Fruit fly (Drosophila melanogaster) whole organism, embryonic: Measurements from ENCODE around the gene CG14095.
"Not testable (repeated sequence)": the region's sequence is repeated elsewhere in the genome, so short reads cannot be mapped to it uniquely, and the experiment has no call there.

Experiments used
- Abd-B ChIP-seq: fragments of 200-800 bp; sonication (Bioruptor generic); optimal IDR thresholded peaks from 2 replicates; lab custom pipeline; 2018; ENCODE audit warnings: missing biosample characterization, mild to moderate bottlenecking, missing genetic modification characterization, moderate library complexity
- Atf-2 ChIP-seq: fragments of 200-800 bp; sonication (Bioruptor generic); optimal IDR thresholded peaks from 2 replicates; lab custom pipeline; 2016; ENCODE audit warnings: missing biosample characterization, missing genetic modification characterization
- B-H2 ChIP-seq: fragments of 200-800 bp; sonication (Bioruptor generic); optimal IDR thresholded peaks from 2 replicates; lab custom pipeline; 2018; ENCODE audit warnings: missing biosample characterization, mild to moderate bottlenecking, missing genetic modification characterization
- C15 ChIP-seq: fragments of 200-800 bp; sonication (Bioruptor generic); IDR thresholded peaks from 3 replicates; pipeline ENCODE4 v1.3.6; 2022; ENCODE audit warnings: missing biosample characterization, missing genetic modification characterization
- CG10274 ChIP-seq: fragments of 200-800 bp; sonication (Bioruptor generic); optimal IDR thresholded peaks from 3 replicates; lab custom pipeline; 2017; ENCODE audit warnings: missing biosample characterization, mild to moderate bottlenecking, missing genetic modification characterization
- CG10543 ChIP-seq: fragments of 200-800 bp; sonication (Bioruptor generic); optimal IDR thresholded peaks from 3 replicates; lab custom pipeline; 2017; ENCODE audit warnings: missing biosample characterization, mild to moderate bottlenecking, missing genetic modification characterization, moderate library complexity
- CG10565 ChIP-seq: fragments of 200-800 bp; sonication (Bioruptor generic); optimal IDR thresholded peaks from 3 replicates; lab custom pipeline; 2016; ENCODE audit warnings: missing biosample characterization, mild to moderate bottlenecking, missing genetic modification characterization
- CG12104 ChIP-seq: fragments of 200-800 bp; sonication (Bioruptor generic); optimal IDR thresholded peaks from 3 replicates; lab custom pipeline; 2016; ENCODE audit warnings: missing biosample characterization, missing genetic modification characterization
- CG13287 ChIP-seq: fragments of 200-800 bp; sonication (Bioruptor generic); IDR thresholded peaks from 2 replicates; pipeline ENCODE4 v1.3.6; 2022; ENCODE audit warnings: missing biosample characterization, missing genetic modification characterization; ENCODE audit not compliant: partially characterized antibody
- CG13424 ChIP-seq: fragments of 200-800 bp; sonication (Bioruptor generic); optimal IDR thresholded peaks from 2 replicates; lab custom pipeline; 2019; ENCODE audit warnings: missing biosample characterization, mild to moderate bottlenecking, missing genetic modification characterization, moderate library complexity
- CG14050 ChIP-seq: fragments of 200-800 bp; sonication (Bioruptor generic); IDR thresholded peaks from 3 replicates; pipeline ENCODE4 v1.3.6; 2022; ENCODE audit warnings: missing biosample characterization, missing genetic modification characterization
- CG14965 ChIP-seq: fragments of 200-800 bp; sonication (Bioruptor generic); optimal IDR thresholded peaks from 2 replicates; lab custom pipeline; 2016; ENCODE audit warnings: missing biosample characterization, missing genetic modification characterization, borderline replicate concordance
- CG15601 ChIP-seq: fragments of 200-800 bp; sonication (Bioruptor generic); optimal IDR thresholded peaks from 3 replicates; lab custom pipeline; 2019; ENCODE audit warnings: missing biosample characterization, mild to moderate bottlenecking, missing genetic modification characterization, moderate library complexity
- CG31365 ChIP-seq: fragments of 200-800 bp; sonication (Bioruptor generic); optimal IDR thresholded peaks from 2 replicates; lab custom pipeline; 2018; ENCODE audit warnings: missing biosample characterization, mild to moderate bottlenecking, missing genetic modification characterization
- CG4328 ChIP-seq: fragments of 200-800 bp; sonication (Bioruptor generic); optimal IDR thresholded peaks from 3 replicates; lab custom pipeline; 2017; ENCODE audit warnings: missing biosample characterization, missing genetic modification reagents, missing genetic modification characterization
- CG4424 ChIP-seq: fragments of 200-800 bp; sonication (Bioruptor generic); optimal IDR thresholded peaks from 3 replicates; lab custom pipeline; 2016; ENCODE audit warnings: missing biosample characterization, missing genetic modification characterization
- CG4854 ChIP-seq: fragments of 200-800 bp; sonication (Bioruptor generic); optimal IDR thresholded peaks from 2 replicates; lab custom pipeline; 2016; ENCODE audit warnings: missing biosample characterization, missing genetic modification characterization, inconsistent platforms
- CG5953 ChIP-seq: fragments of 200-800 bp; sonication (Bioruptor generic); IDR thresholded peaks from 2 replicates; pipeline ENCODE4 v1.3.6; 2022; ENCODE audit warnings: missing biosample characterization, missing genetic modification characterization
- CG7357 ChIP-seq: fragments of 200-800 bp; sonication (Bioruptor generic); IDR thresholded peaks from 3 replicates; pipeline ENCODE4 v1.3.6; 2022; ENCODE audit warnings: missing biosample characterization, missing genetic modification characterization
- CG8290 ChIP-seq, 3 experiments: fragments of 200-800 bp; sonication (Bioruptor generic); optimal IDR thresholded peaks; 2 replicates each; lab custom pipeline; 2016 to 2019; ENCODE audit warnings: missing biosample characterization in 3 of 3, missing genetic modification characterization in 3 of 3, mild to moderate bottlenecking in 2 of 3, moderate library complexity in 1 of 3
- CG9817 ChIP-seq: fragments of 200-800 bp; sonication (Bioruptor generic); optimal IDR thresholded peaks from 2 replicates; lab custom pipeline; 2018; ENCODE audit warnings: missing biosample characterization, mild to moderate bottlenecking, missing genetic modification characterization, moderate library complexity
- CG9932 ChIP-seq: fragments of 200-800 bp; sonication (Bioruptor generic); IDR thresholded peaks from 2 replicates; pipeline ENCODE4 v1.3.6; 2022; ENCODE audit warnings: missing biosample characterization, missing genetic modification characterization
- Dbx ChIP-seq: fragments of 200-800 bp; sonication (Bioruptor generic); IDR thresholded peaks from 3 replicates; pipeline ENCODE4 v1.3.6; 2022; ENCODE audit warnings: missing biosample characterization, missing genetic modification characterization
- Doc3 ChIP-seq: fragments of 200-800 bp; sonication (Bioruptor generic); IDR thresholded peaks from 3 replicates; pipeline ENCODE4 v1.3.6; 2022; ENCODE audit warnings: missing biosample characterization, missing genetic modification characterization; ENCODE audit not compliant: partially characterized antibody
- Drgx ChIP-seq: fragments of 200-800 bp; sonication (Bioruptor generic); IDR thresholded peaks from 2 replicates; pipeline ENCODE4 v1.3.6; 2022; ENCODE audit warnings: missing biosample characterization, missing genetic modification characterization
- Ets65A ChIP-seq: fragments of 200-800 bp; sonication (Bioruptor generic); peaks from one replicate; lab custom pipeline; 2016; ENCODE audit warnings: missing biosample characterization, missing genetic modification characterization
- Gsc ChIP-seq: fragments of 200-800 bp; sonication (Bioruptor generic); IDR thresholded peaks from 2 replicates; pipeline ENCODE4 v1.3.6; 2022; ENCODE audit warnings: missing biosample characterization, missing genetic modification characterization
- Gug ChIP-seq: fragments of 200-800 bp; sonication (Bioruptor generic); IDR thresholded peaks from 4 replicates; pipeline ENCODE4 v1.3.6; 2022; ENCODE audit warnings: missing biosample characterization, missing genetic modification characterization
- NFAT ChIP-seq: fragments of 200-800 bp; sonication (Bioruptor generic); IDR thresholded peaks from 2 replicates; pipeline ENCODE4 v1.3.6; 2022; ENCODE audit warnings: missing biosample characterization, missing genetic modification characterization
- Oaz ChIP-seq: fragments of 200-800 bp; sonication (Bioruptor generic); IDR thresholded peaks from 2 replicates; pipeline ENCODE4 v1.3.6; 2022; ENCODE audit warnings: missing biosample characterization, missing genetic modification characterization
- Opbp ChIP-seq: fragments of 200-800 bp; sonication (Bioruptor generic); IDR thresholded peaks from 3 replicates; pipeline ENCODE4 v1.3.6; 2022; ENCODE audit warnings: missing biosample characterization, missing genetic modification characterization; ENCODE audit not compliant: partially characterized antibody
- Sox102F ChIP-seq: fragments of 200-800 bp; sonication (Bioruptor generic); optimal IDR thresholded peaks from 2 replicates; lab custom pipeline; 2018; ENCODE audit warnings: missing biosample characterization, mild to moderate bottlenecking, missing genetic modification characterization, moderate library complexity
- Taf1 ChIP-seq: fragments of 200-800 bp; sonication (Bioruptor generic); IDR thresholded peaks from 2 replicates; pipeline ENCODE4 v1.3.6; 2022; ENCODE audit warnings: missing biosample characterization, missing genetic modification characterization
- abd-A ChIP-seq: fragments of 200-800 bp; sonication (Bioruptor generic); optimal IDR thresholded peaks from 3 replicates; lab custom pipeline; 2019; ENCODE audit warnings: missing biosample characterization, mild to moderate bottlenecking, missing genetic modification characterization, moderate library complexity
- al ChIP-seq: fragments of 200-800 bp; sonication (Bioruptor generic); IDR thresholded peaks from 2 replicates; pipeline ENCODE4 v1.3.6; 2022; ENCODE audit warnings: missing biosample characterization, missing genetic modification characterization
- ap ChIP-seq: fragments of 200-800 bp; sonication (Bioruptor generic); IDR thresholded peaks from 2 replicates; pipeline ENCODE4 v1.3.6; 2022; ENCODE audit warnings: missing biosample characterization, missing genetic modification characterization
- cas ChIP-seq: fragments of 200-800 bp; sonication (Bioruptor generic); IDR thresholded peaks from 2 replicates; pipeline ENCODE4 v1.3.6; 2022; ENCODE audit warnings: missing biosample characterization, missing genetic modification characterization
- chn ChIP-seq: fragments of 200-800 bp; sonication (Bioruptor generic); optimal IDR thresholded peaks from 2 replicates; lab custom pipeline; 2016; ENCODE audit warnings: missing biosample characterization, missing genetic modification characterization
- corto ChIP-seq: fragments of 200-800 bp; sonication (Bioruptor generic); optimal IDR thresholded peaks from 2 replicates; lab custom pipeline; 2016; ENCODE audit warnings: missing biosample characterization, mild to moderate bottlenecking, missing genetic modification characterization, moderate library complexity
- croc ChIP-seq: fragments of 200-800 bp; sonication (Bioruptor generic); conservative IDR thresholded peaks from 3 replicates; pipeline ENCODE4 v1.3.6; 2022; ENCODE audit warnings: missing biosample characterization, missing genetic modification characterization
- gt ChIP-seq: fragments of 200-800 bp; sonication (Bioruptor generic); IDR thresholded peaks from 2 replicates; pipeline ENCODE4 v1.3.6; 2022; ENCODE audit warnings: missing biosample characterization, missing genetic modification characterization
- kni ChIP-seq: fragments of 200-800 bp; sonication (Bioruptor generic); optimal IDR thresholded peaks from 3 replicates; lab custom pipeline; 2017; ENCODE audit warnings: mild to moderate bottlenecking, missing biosample characterization, missing genetic modification reagents, missing genetic modification characterization
- mirr ChIP-seq: fragments of 200-800 bp; sonication (Bioruptor generic); optimal IDR thresholded peaks from 3 replicates; lab custom pipeline; 2018; ENCODE audit warnings: missing biosample characterization, mild to moderate bottlenecking, missing genetic modification characterization
- odd ChIP-seq: fragments of 200-800 bp; sonication (Bioruptor generic); optimal IDR thresholded peaks from 2 replicates; lab custom pipeline; 2017; ENCODE audit warnings: missing biosample characterization, mild to moderate bottlenecking, missing genetic modification characterization
- org-1 ChIP-seq: fragments of 200-800 bp; sonication (Bioruptor generic); optimal IDR thresholded peaks from 2 replicates; lab custom pipeline; 2017; ENCODE audit warnings: missing biosample characterization, missing genetic modification characterization
- sd ChIP-seq: fragments of 200-800 bp; sonication (Bioruptor generic); optimal IDR thresholded peaks from 3 replicates; lab custom pipeline; 2018; ENCODE audit warnings: missing biosample characterization, mild to moderate bottlenecking, missing genetic modification characterization, moderate library complexity
- sens-2 ChIP-seq: fragments of 200-800 bp; sonication (Bioruptor generic); IDR thresholded peaks from 2 replicates; pipeline ENCODE4 v1.3.6; 2022; ENCODE audit warnings: missing biosample characterization, missing genetic modification characterization
- tgo ChIP-seq: fragments of 200-800 bp; sonication (Bioruptor generic); IDR thresholded peaks from 3 replicates; pipeline ENCODE4 v1.3.6; 2022; ENCODE audit warnings: missing biosample characterization, missing genetic modification characterization
- zf30C ChIP-seq: fragments of 200-800 bp; sonication (Bioruptor generic); optimal IDR thresholded peaks from 3 replicates; lab custom pipeline; 2018; ENCODE audit warnings: missing biosample characterization, mild to moderate bottlenecking, missing genetic modification characterization

CG14095 gene

dm6 chr3L:19487260-19487659 is 22.7 kb upstream of the CG14095 start, which contains the start of gene CG32212:
Gene CG32212, plus strand, starts transcription at chr3L:19487560.
- TF ChIP-seq CG10565 (GFP tag; lab: Kevin White, UChicago); CG4854; Dbx (GFP tag; lab: Robert Waterston, UW): not testable (repeated sequence)

dm6 chr3L:19486398-19486797 is 21.8 kb upstream of the CG14095 start, which contains the start of gene brv1:
Gene brv1, minus strand, starts transcription at chr3L:19486498.
- no peak for TF ChIP-seq ap
- TF ChIP-seq Taf1 (GFP tag; lab: Robert Waterston, UW), result no peak
- no peak for TF ChIP-seq Drgx (GFP tag; lab: Robert Waterston, UW)
- TF ChIP-seq C15, result no peak
- TF ChIP-seq CG9932 (GFP tag; lab: Robert Waterston, UW), result no peak
- no peak for TF ChIP-seq B-H2
- no peak for TF ChIP-seq al
- TF ChIP-seq CG7357 (GFP tag; lab: Robert Waterston, UW), result no peak
- no peak for TF ChIP-seq kni (GFP tag; lab: Kevin White, UChicago)
- no peak for TF ChIP-seq CG5953
- TF ChIP-seq tgo (GFP tag; lab: Robert Waterston, UW), result no peak

- TF ChIP-seq CG15601 (tag; lab: Kevin White, UChicago) (no peak), CG4424 (GFP tag; lab: Kevin White, UChicago) (no peak), zf30C (GFP tag; lab: Kevin White, UChicago) (no peak), Abd-B (peak; percentile 24), croc (GFP tag; lab: Robert Waterston, UW) (no peak), Ets65A (GFP tag; lab: Kevin White, UChicago) (peak; percentile 88), mirr (GFP tag; lab: Kevin White, UChicago) (no peak), sd (no peak), Atf-2 (GFP tag; lab: Kevin White, UChicago) (no peak), odd (no peak), Gug (GFP tag; lab: Robert Waterston, UW) (no peak), org-1 (no peak), CG12104 (GFP tag; lab: Kevin White, UChicago) (no peak), CG4328 (GFP tag; lab: Kevin White, UChicago) (no peak), Oaz (GFP tag; lab: Robert Waterston, UW) (no peak), corto (GFP tag; lab: Kevin White, UChicago) (no peak), abd-A (tag; lab: Kevin White, UChicago) (no peak), cas (GFP tag; lab: Robert Waterston, UW) (no peak), CG13287 (GFP tag; lab: Robert Waterston, UW) (peak; percentile 22; the same call in 1 of the 2 replicates), gt (GFP tag; lab: Robert Waterston, UW) (no peak), Gsc (GFP tag; lab: Robert Waterston, UW) (no peak), sens-2 (GFP tag; lab: Robert Waterston, UW) (no peak), CG14050 (GFP tag; lab: Robert Waterston, UW) (no peak), CG13424 (tag; lab: Kevin White, UChicago) (no peak), Opbp (GFP tag; lab: Robert Waterston, UW) (no peak), CG8290 (GFP tag; optimal IDR thresholded peaks at IDR 0.05; lab: Kevin White, UChicago) (peak; percentile 6), CG8290 (tag; optimal IDR thresholded peaks at IDR 0.05; lab: Kevin White, UChicago) (no peak), chn (GFP tag; lab: Kevin White, UChicago) (no peak), CG9817 (no peak), NFAT (GFP tag; lab: Robert Waterston, UW) (no peak), CG31365 (tag; lab: Kevin White, UChicago) (no peak), CG10543 (GFP tag; lab: Kevin White, UChicago) (no peak), CG14965 (GFP tag; lab: Kevin White, UChicago) (no peak), Sox102F (GFP tag; lab: Kevin White, UChicago) (no peak), Doc3 (no peak), CG10274 (GFP tag; lab: Kevin White, UChicago) (no peak)
These were observed 18.4 kb upstream of the CG14095 start for dm6 chr3L:19483007-19483406.
